Fruit fly (Drosophila melanogaster): Measurements from ENCODE around the gene CG12684.

The CG12684 gene

DNA sequence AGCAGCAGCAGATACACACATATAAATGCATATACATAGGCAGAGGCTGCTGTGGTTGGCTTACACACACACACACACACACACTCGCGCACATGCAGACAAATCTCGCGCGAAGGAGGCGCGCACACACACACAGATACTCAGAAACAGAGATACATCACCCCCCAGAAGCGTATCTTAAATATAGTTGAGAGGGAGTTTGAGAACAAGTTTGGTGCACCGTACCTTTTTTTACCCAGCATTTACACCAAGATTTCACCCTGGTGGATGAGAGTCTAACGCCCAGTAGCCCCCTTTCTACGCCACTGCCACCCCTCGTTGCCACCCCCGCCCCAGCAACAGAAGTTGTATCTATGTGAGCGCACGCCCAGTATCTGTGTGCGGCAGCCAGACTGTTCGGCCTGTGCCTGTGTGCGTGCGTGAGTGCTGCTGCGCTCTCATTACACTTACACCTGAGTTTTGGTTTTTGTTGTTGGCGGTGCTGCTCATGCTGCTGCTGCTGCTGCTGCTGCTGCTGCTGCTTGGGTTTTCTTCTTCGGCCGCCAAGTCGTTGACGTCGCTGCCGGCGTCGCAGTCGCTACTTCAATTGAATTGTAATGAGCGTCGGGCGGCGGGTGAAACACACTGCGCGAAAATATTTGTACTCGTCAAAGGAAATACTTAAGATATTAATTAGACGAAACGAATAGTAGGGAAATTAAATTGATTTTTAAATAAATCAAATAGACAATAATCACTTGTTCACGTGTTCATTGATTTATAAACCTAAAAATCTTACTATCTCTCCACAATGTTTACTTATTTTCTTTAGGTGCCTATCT is 18.4 kb upstream of the CG12684 start (continued):
- peak; percentile 78 for TF ChIP-seq gt (GFP tag; IDR thresholded peaks at IDR 0.05)
- no peak for TF ChIP-seq Max (GFP tag; optimal IDR thresholded peaks at IDR 0.05)
- peak; percentile 92 for TF ChIP-seq CG14667 (GFP tag; IDR thresholded peaks at IDR 0.05)
- peak; percentile 29 for TF ChIP-seq ab (GFP tag; optimal IDR thresholded peaks at IDR 0.05)
- TF ChIP-seq sna (GFP tag; IDR thresholded peaks at IDR 0.05; ENCODE audit: partially characterized antibody), result no peak
- no peak for TF ChIP-seq Sry-δ (GFP tag; optimal IDR thresholded peaks at IDR 0.05)
- peak; percentile 97 for TF ChIP-seq CG1603 (tag; optimal IDR thresholded peaks at IDR 0.05)
- TF ChIP-seq CG6813 (GFP tag; optimal IDR thresholded peaks at IDR 0.05), result peak; percentile 70
- TF ChIP-seq Sin3A (optimal IDR thresholded peaks at IDR 0.05), result no peak
- TF ChIP-seq CG8478 (optimal IDR thresholded peaks at IDR 0.05), result peak; percentile 67
- peak; percentile 80 for TF ChIP-seq Antp (GFP tag; optimal IDR thresholded peaks at IDR 0.05)
- TF ChIP-seq CG8281 (tag; optimal IDR thresholded peaks at IDR 0.05), result peak; percentile 39
- no peak for TF ChIP-seq CG42726 (GFP tag; IDR thresholded peaks at IDR 0.05; ENCODE audit: partially characterized antibody)
- peak; percentile 80 for TF ChIP-seq CG4424 (GFP tag; optimal IDR thresholded peaks at IDR 0.05)
- TF ChIP-seq GATAe (GFP tag; conservative IDR thresholded peaks at IDR 0.05), result 0 out of 2 replicates have a peak, but pooled peaks have one; percentile 32
- peak; percentile 46; the same call in 1 of the 2 replicates for TF ChIP-seq CG10321 (GFP tag; IDR thresholded peaks at IDR 0.05)
- peak; percentile 79 for TF ChIP-seq phol (tag; optimal IDR thresholded peaks at IDR 0.05)
- peak; percentile 82 for TF ChIP-seq Hmr (GFP tag; optimal IDR thresholded peaks at IDR 0.05)
- TF ChIP-seq Chrac-16 (GFP tag; optimal IDR thresholded peaks at IDR 0.05), result peak; percentile 89
- no peak for TF ChIP-seq Lpt (GFP tag; optimal IDR thresholded peaks at IDR 0.05)
- TF ChIP-seq seq (GFP tag; IDR thresholded peaks at IDR 0.05), result peak; percentile 94
- peak; percentile 96 for TF ChIP-seq Nf-YC (tag; optimal IDR thresholded peaks at IDR 0.05)
- TF ChIP-seq CG8359 (GFP tag; optimal IDR thresholded peaks at IDR 0.05; ENCODE audit: borderline replicate concordance), result no peak
- TF ChIP-seq CG17612 (GFP tag; IDR thresholded peaks at IDR 0.05), result peak; percentile 76
- TF ChIP-seq D19A (tag; optimal IDR thresholded peaks at IDR 0.05), result peak; percentile 56
- peak; percentile 73 for TF ChIP-seq CG18619 (GFP tag; optimal IDR thresholded peaks at IDR 0.05)
- TF ChIP-seq CG1233 (GFP tag; optimal IDR thresholded peaks at IDR 0.05), result peak; percentile 71
- no peak for TF ChIP-seq Dp (GFP tag; optimal IDR thresholded peaks at IDR 0.05)
- peak; percentile 79 for TF ChIP-seq bowl (GFP tag; IDR thresholded peaks at IDR 0.05)
- peak; percentile 29 for TF ChIP-seq Ets65A (GFP tag)
- TF ChIP-seq CG3838 (GFP tag; optimal IDR thresholded peaks at IDR 0.05), result no peak
- peak; percentile 50 for TF ChIP-seq Hsf (GFP tag; optimal IDR thresholded peaks at IDR 0.05)
- TF ChIP-seq CG10959 (GFP tag; IDR thresholded peaks at IDR 0.05), result peak; percentile 88
- TF ChIP-seq en (GFP tag; optimal IDR thresholded peaks at IDR 0.05), result peak; percentile 13
- peak; percentile 64 for TF ChIP-seq Dek (tag; optimal IDR thresholded peaks at IDR 0.05)
- no peak for TF ChIP-seq mld (GFP tag; IDR thresholded peaks at IDR 0.05; ENCODE audit: partially characterized antibody)
- peak; percentile 91 for TF ChIP-seq row (GFP tag; IDR thresholded peaks at IDR 0.05)
- peak; percentile 85 for TF ChIP-seq danr (GFP tag; IDR thresholded peaks at IDR 0.05)
- TF ChIP-seq run (tag; optimal IDR thresholded peaks at IDR 0.05), result no peak
- peak; percentile 77 for TF ChIP-seq CG12659 (GFP tag; optimal IDR thresholded peaks at IDR 0.05)
- TF ChIP-seq Oli (tag; optimal IDR thresholded peaks at IDR 0.05), result peak; percentile 82
- peak; percentile 10 for TF ChIP-seq grn (GFP tag; optimal IDR thresholded peaks at IDR 0.05)
- TF ChIP-seq sisA (GFP tag; IDR thresholded peaks at IDR 0.05), result peak; percentile 91
- peak; percentile 42 for TF ChIP-seq CG31388 (GFP tag; optimal IDR thresholded peaks at IDR 0.05)
- peak; percentile 81 for TF ChIP-seq CG30403 (GFP tag; optimal IDR thresholded peaks at IDR 0.05)
- no peak for TF ChIP-seq CG14965 (GFP tag; optimal IDR thresholded peaks at IDR 0.05; ENCODE audit: borderline replicate concordance)
- no peak for TF ChIP-seq Bdp1 (GFP tag; optimal IDR thresholded peaks at IDR 0.05)
- peak; percentile 45 for TF ChIP-seq tap (tag; optimal IDR thresholded peaks at IDR 0.05)
- peak; percentile 73; the same call in 1 of the 4 replicates for TF ChIP-seq chinmo (GFP tag; IDR thresholded peaks at IDR 0.05; ENCODE audit: partially characterized antibody)
- peak; percentile 88 for TF ChIP-seq E2f1 (GFP tag; IDR thresholded peaks at IDR 0.05)

Measured in whole organism, embryonic.